Worm (Caenorhabditis elegans): ENCODE results near the gene F35E12.10.

DNA sequence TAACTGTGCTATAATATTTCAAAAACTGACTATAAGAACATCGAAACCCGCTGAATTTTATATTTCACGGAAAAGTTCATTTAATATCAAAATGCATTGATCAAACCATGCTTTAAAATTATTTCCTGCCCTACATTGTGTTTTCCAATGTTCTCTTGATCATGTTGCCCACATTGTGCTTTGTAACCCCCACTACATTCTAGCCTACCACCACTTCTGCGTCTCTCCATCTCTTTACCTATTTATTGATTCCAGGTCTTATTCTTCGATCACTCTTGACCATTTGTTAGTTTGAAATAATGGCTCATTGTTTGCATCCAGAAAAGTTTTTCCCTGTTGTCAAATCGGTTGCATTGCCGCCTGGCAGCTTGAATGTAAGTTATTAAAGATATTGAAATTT lies 33.6 kb upstream of the F35E12.10 start, which contains the start of gene decr-1.1:
- TF ChIP-seq dpl-1 (GFP tag; optimal IDR thresholded peaks at IDR 0.05) (no peak), elt-2 (tag; optimal IDR thresholded peaks at IDR 0.05) (no peak), lin-39 (tag; optimal IDR thresholded peaks at IDR 0.05) (no peak), nhr-77 (tag; optimal IDR thresholded peaks at IDR 0.05) (no peak), nhr-237 (tag; optimal IDR thresholded peaks at IDR 0.05) (no peak), ztf-11 (tag; optimal IDR thresholded peaks at IDR 0.05) (no peak), fkh-10 (GFP tag; optimal IDR thresholded peaks at IDR 0.05) (no peak), aly-2 (tag; optimal IDR thresholded peaks at IDR 0.05) (no peak), ces-1 (GFP tag; optimal IDR thresholded peaks at IDR 0.05) (no peak), pag-3 (tag; optimal IDR thresholded peaks at IDR 0.05; ENCODE audit: borderline replicate concordance, insufficient read depth) (no peak), elt-3 (tag; optimal IDR thresholded peaks at IDR 0.05) (no peak), fos-1 (tag; optimal IDR thresholded peaks at IDR 0.05) (no peak)

All from whole organism, L1 larva.